Worm (Caenorhabditis elegans) whole organism, L3 larva: Measurements from ENCODE around the gene srx-28.

ENCODE experiments used
- R02D3.7 ChIP-seq: fragments of 150-350 bp; optimal IDR thresholded peaks from 2 replicates; lab custom pipeline; 2014; ENCODE audit warnings: missing biosample characterization, missing genetic modification characterization
- ZK546.5 ChIP-seq: sonication (generic microtip); optimal IDR thresholded peaks from 2 replicates; lab custom pipeline; 2017; ENCODE audit warnings: missing biosample characterization, missing genetic modification characterization
- aly-2 ChIP-seq: fragments of 150-350 bp; optimal IDR thresholded peaks from 2 replicates; lab custom pipeline; 2014; ENCODE audit warnings: missing biosample characterization, missing genetic modification characterization
- ama-1 ChIP-seq: fragments of 150-350 bp; optimal IDR thresholded peaks from 2 replicates; lab custom pipeline; 2018
- ceh-16 ChIP-seq: sonication (generic microtip); optimal IDR thresholded peaks from 2 replicates; lab custom pipeline; 2017; ENCODE audit warnings: missing biosample characterization, missing genetic modification characterization
- ceh-28 ChIP-seq: fragments of 150-350 bp; optimal IDR thresholded peaks from 2 replicates; lab custom pipeline; 2014; ENCODE audit warnings: missing biosample characterization, missing genetic modification reagents, missing genetic modification characterization
- ceh-82 ChIP-seq: fragments of 150-350 bp; optimal IDR thresholded peaks from 2 replicates; lab custom pipeline; 2014; ENCODE audit warnings: missing biosample characterization, missing genetic modification characterization
- ceh-9 ChIP-seq: sonication (generic microtip); optimal IDR thresholded peaks from 2 replicates; lab custom pipeline; 2018; ENCODE audit warnings: missing biosample characterization, missing genetic modification characterization
- daf-12 ChIP-seq: fragments of 150-350 bp; optimal IDR thresholded peaks from 2 replicates; lab custom pipeline; 2014; ENCODE audit warnings: missing biosample characterization, missing genetic modification reagents, missing genetic modification characterization
- egl-27 ChIP-seq: sonication (generic microtip); optimal IDR thresholded peaks from 4 replicates; lab custom pipeline; 2017; ENCODE audit warnings: missing biosample characterization, missing genetic modification reagents, missing genetic modification characterization
- elt-2 ChIP-seq: sonication (generic microtip); optimal IDR thresholded peaks from 2 replicates; lab custom pipeline; 2016; ENCODE audit warnings: missing genetic modification reagents, mild to moderate bottlenecking, missing genetic modification characterization, missing compliant biosample characterization
- elt-3 ChIP-seq, 3 experiments: fragments of 150-350 bp in 1 of 3; sonication (generic microtip) in 2 of 3; optimal IDR thresholded peaks; 2 replicates in 2 of 3; 4 replicates in 1 of 3; lab custom pipeline; 2014 to 2017; ENCODE audit warnings: missing biosample characterization in 3 of 3, missing genetic modification characterization in 3 of 3
- eor-1 ChIP-seq, 2 experiments: fragments of 150-350 bp; optimal IDR thresholded peaks; 2 replicates each; lab custom pipeline; 2014 to 2018; ENCODE audit warnings: missing biosample characterization in 2 of 2, missing genetic modification characterization in 2 of 2
- fkh-2 ChIP-seq: fragments of 150-350 bp; optimal IDR thresholded peaks from 2 replicates; lab custom pipeline; 2014; ENCODE audit warnings: missing biosample characterization, missing genetic modification reagents, missing genetic modification characterization
- fos-1 ChIP-seq: fragments of 150-350 bp; optimal IDR thresholded peaks from 2 replicates; lab custom pipeline; 2014; ENCODE audit warnings: missing biosample characterization, missing genetic modification characterization
- lin-39 ChIP-seq: fragments of 150-350 bp; optimal IDR thresholded peaks from 2 replicates; lab custom pipeline; 2018; ENCODE audit warnings: missing biosample characterization, missing genetic modification reagents, missing genetic modification characterization
- mdl-1 ChIP-seq: fragments of 150-350 bp; optimal IDR thresholded peaks from 2 replicates; lab custom pipeline; 2014; ENCODE audit warnings: missing biosample characterization, missing genetic modification characterization
- mml-1 ChIP-seq: fragments of 150-350 bp; sonication (generic microtip); optimal IDR thresholded peaks from 3 replicates; lab custom pipeline; 2014; ENCODE audit warnings: missing biosample characterization, missing genetic modification characterization
- nfya-1 ChIP-seq: sonication (generic microtip); optimal IDR thresholded peaks from 2 replicates; lab custom pipeline; 2017; ENCODE audit warnings: missing genetic modification characterization, mild to moderate bottlenecking, missing compliant biosample characterization, antibody characterized with exemption, moderate library complexity; ENCODE audit not compliant: insufficient read depth
- nhr-11 ChIP-seq: fragments of 150-350 bp; optimal IDR thresholded peaks from 2 replicates; lab custom pipeline; 2014; ENCODE audit warnings: missing biosample characterization, missing genetic modification characterization
- nhr-23 ChIP-seq: fragments of 150-350 bp; optimal IDR thresholded peaks from 2 replicates; lab custom pipeline; 2014; ENCODE audit warnings: missing biosample characterization, missing genetic modification reagents, missing genetic modification characterization
- nhr-237 ChIP-seq: fragments of 150-350 bp; optimal IDR thresholded peaks from 2 replicates; lab custom pipeline; 2014; ENCODE audit warnings: missing biosample characterization, missing genetic modification characterization
- nhr-25 ChIP-seq: sonication (generic microtip); optimal IDR thresholded peaks from 2 replicates; lab custom pipeline; 2017; ENCODE audit warnings: missing biosample characterization, missing genetic modification characterization
- nhr-76 ChIP-seq: fragments of 150-350 bp; sonication (generic microtip); optimal IDR thresholded peaks from 5 replicates; lab custom pipeline; 2014; ENCODE audit warnings: missing biosample characterization, missing genetic modification characterization
- pha-4 ChIP-seq: fragments of 150-350 bp; optimal IDR thresholded peaks from 2 replicates; lab custom pipeline; 2014; ENCODE audit warnings: missing biosample characterization, missing genetic modification reagents, missing genetic modification characterization
- pqm-1 ChIP-seq: fragments of 150-350 bp; optimal IDR thresholded peaks from 2 replicates; lab custom pipeline; 2017; ENCODE audit warnings: missing biosample characterization, missing genetic modification characterization, inconsistent platforms
- sea-2 ChIP-seq: fragments of 150-350 bp; sonication (generic microtip); optimal IDR thresholded peaks from 4 replicates; lab custom pipeline; 2014; ENCODE audit warnings: missing biosample characterization, missing genetic modification reagents, missing genetic modification characterization
- skn-1 ChIP-seq: fragments of 150-350 bp; optimal IDR thresholded peaks from 2 replicates; lab custom pipeline; 2014; ENCODE audit warnings: missing biosample characterization, missing genetic modification characterization
- snpc-4 ChIP-seq: fragments of 150-350 bp; optimal IDR thresholded peaks from 2 replicates; lab custom pipeline; 2014; ENCODE audit warnings: missing biosample characterization, missing genetic modification characterization
- tbx-2 ChIP-seq: sonication (generic microtip); optimal IDR thresholded peaks from 2 replicates; lab custom pipeline; 2016; ENCODE audit warnings: mild to moderate bottlenecking, missing genetic modification characterization, missing compliant biosample characterization
- unc-39 ChIP-seq: sonication (generic microtip); optimal IDR thresholded peaks from 4 replicates; lab custom pipeline; 2017; ENCODE audit warnings: missing biosample characterization, missing genetic modification characterization
- unc-62 ChIP-seq: fragments of 150-350 bp; sonication (generic microtip); optimal IDR thresholded peaks from 4 replicates; lab custom pipeline; 2014; ENCODE audit warnings: missing biosample characterization, missing genetic modification reagents, missing genetic modification characterization
- zag-1 ChIP-seq: fragments of 150-350 bp; optimal IDR thresholded peaks from 2 replicates; lab custom pipeline; 2014; ENCODE audit warnings: missing biosample characterization, missing genetic modification characterization
- ztf-11 ChIP-seq: fragments of 150-350 bp; optimal IDR thresholded peaks from 2 replicates; lab custom pipeline; 2014; ENCODE audit warnings: missing biosample characterization, missing genetic modification characterization
- ztf-4 ChIP-seq: fragments of 150-350 bp; optimal IDR thresholded peaks from 2 replicates; lab custom pipeline; 2014; ENCODE audit warnings: missing biosample characterization, missing genetic modification characterization

Gene srx-28

ce11 chrV:2761470-2761869 lies 4.4 kb upstream of the srx-28 start:
- no peak for TF ChIP-seq eor-1 (tag; optimal IDR thresholded peaks at IDR 0.05; lab: Kevin White, UChicago)
- TF ChIP-seq nhr-23 (tag; lab: Kevin White, UChicago), result no peak
- TF ChIP-seq pha-4 (tag; lab: Kevin White, UChicago), result no peak
- TF ChIP-seq sea-2 (GFP tag; lab: Kevin White, UChicago), result no peak
- TF ChIP-seq mdl-1 (tag; lab: Kevin White, UChicago), result no peak
- TF ChIP-seq elt-3 (tag; optimal IDR thresholded peaks at IDR 0.05; lab: Kevin White, UChicago), result no peak
- TF ChIP-seq pqm-1 (tag; lab: Kevin White, UChicago), result no peak
- TF ChIP-seq R02D3.7 (tag; lab: Kevin White, UChicago), result no peak
- TF ChIP-seq mml-1, result no peak
- no peak for TF ChIP-seq nhr-237
- no peak for TF ChIP-seq ceh-82 (tag; lab: Kevin White, UChicago)
- no peak for TF ChIP-seq unc-62
- TF ChIP-seq fos-1, result no peak
- no peak for TF ChIP-seq nhr-76 (tag; lab: Kevin White, UChicago)
- TF ChIP-seq nhr-11 (tag; lab: Kevin White, UChicago), result no peak
- TF ChIP-seq snpc-4, result no peak
- no peak for TF ChIP-seq unc-39
- no peak for TF ChIP-seq skn-1
- TF ChIP-seq nhr-25, result no peak

ce11 chrV:2759456-2759855 lies 2.4 kb upstream of the srx-28 start, which contains the start of gene srg-58:
Gene srg-58, minus strand, starts transcription at chrV:2759556.
- TF ChIP-seq sea-2 (GFP tag; lab: Kevin White, UChicago), result no peak
- no peak for TF ChIP-seq ceh-28
- no peak for TF ChIP-seq tbx-2 (tag; lab: Kevin White, UChicago)
- TF ChIP-seq elt-3 (tag; optimal IDR thresholded peaks at IDR 0.05; lab: Kevin White, UChicago), result no peak
- TF ChIP-seq egl-27 (tag; lab: Kevin White, UChicago), result no peak
- no peak for TF ChIP-seq daf-12 (tag; lab: Kevin White, UChicago)
- TF ChIP-seq zag-1 (tag; lab: Kevin White, UChicago), result no peak
- TF ChIP-seq R02D3.7 (tag; lab: Kevin White, UChicago), result no peak
- TF ChIP-seq ceh-16 (tag; lab: Kevin White, UChicago), result no peak
- no peak for TF ChIP-seq nhr-25
- TF ChIP-seq snpc-4, result no peak

- TF ChIP-seq ama-1 (lab: Kevin White, UChicago), result no peak
These were observed 1.4 kb upstream of the srx-28 start for ce11 chrV:2758437-2758836.

ce11 chrV:2753007-2753406 lies 4.1 kb downstream of the srx-28 start, which contains the start of gene srx-26:
Gene srx-26, minus strand, starts transcription at chrV:2753107.
- TF ChIP-seq pqm-1 (tag; lab: Kevin White, UChicago), result no peak
- TF ChIP-seq ZK546.5 (tag; lab: Kevin White, UChicago), result no peak
- TF ChIP-seq elt-2, result no peak
- no peak for TF ChIP-seq mml-1
- no peak for TF ChIP-seq elt-3 (tag; optimal IDR thresholded peaks at IDR 0.05; lab: Kevin White, UChicago)
- no peak for TF ChIP-seq lin-39 (tag; lab: Kevin White, UChicago)
- no peak for TF ChIP-seq R02D3.7 (tag; lab: Kevin White, UChicago)
- TF ChIP-seq ceh-9 (tag; lab: Kevin White, UChicago), result no peak
- no peak for TF ChIP-seq tbx-2 (tag; lab: Kevin White, UChicago)
- no peak for TF ChIP-seq zag-1 (tag; lab: Kevin White, UChicago)
- TF ChIP-seq unc-39, result no peak
- TF ChIP-seq pha-4 (tag; lab: Kevin White, UChicago), result no peak
- TF ChIP-seq fkh-2 (tag; lab: Kevin White, UChicago), result no peak
- no peak for TF ChIP-seq eor-1 (tag; optimal IDR thresholded peaks at IDR 0.05; lab: Kevin White, UChicago)
- TF ChIP-seq aly-2, result no peak
- no peak for TF ChIP-seq ztf-11 (tag; lab: Kevin White, UChicago)
- no peak for TF ChIP-seq skn-1
- no peak for TF ChIP-seq ztf-4 (tag; lab: Kevin White, UChicago)
- TF ChIP-seq ceh-16 (tag; lab: Kevin White, UChicago), result no peak
- no peak for TF ChIP-seq nfya-1 (tag; lab: Kevin White, UChicago)

ce11 chrV:2750006-2750405 lies 7.1 kb downstream of the srx-28 start, which contains the start of gene srx-24:
Gene srx-24, minus strand, starts transcription at chrV:2750106.
- TF ChIP-seq fos-1 (no peak), nfya-1 (tag; lab: Kevin White, UChicago) (no peak), mml-1 (no peak), mdl-1 (tag; lab: Kevin White, UChicago) (no peak), fkh-2 (tag; lab: Kevin White, UChicago) (no peak), R02D3.7 (tag; lab: Kevin White, UChicago) (no peak), pqm-1 (tag; lab: Kevin White, UChicago) (no peak), sea-2 (GFP tag; lab: Kevin White, UChicago) (no peak), eor-1 (tag; optimal IDR thresholded peaks at IDR 0.05; lab: Kevin White, UChicago) (no peak), nhr-11 (tag; lab: Kevin White, UChicago) (no peak), aly-2 (no peak)
